Fruit fly (Drosophila melanogaster): ENCODE data around the gene Arp8.

DNA sequence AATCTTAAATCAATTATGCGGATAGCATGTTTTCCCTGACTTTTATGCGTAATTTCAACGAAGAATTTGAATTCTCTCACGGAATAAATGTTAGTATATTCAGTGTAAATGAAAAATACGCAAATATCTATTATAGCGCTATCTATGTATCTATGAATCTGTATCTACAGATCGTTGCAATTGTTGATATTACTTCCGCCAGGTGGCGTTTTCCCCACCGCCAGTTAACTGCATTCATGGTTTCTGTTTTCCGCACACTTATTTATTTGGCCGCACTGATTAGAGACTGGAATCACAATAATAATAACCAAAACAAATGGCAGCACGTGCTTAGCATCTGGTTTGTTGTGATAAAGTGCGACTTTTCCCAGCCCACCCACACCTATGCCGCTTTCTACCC lies 22.2 kb upstream of the Arp8 start:
- TF ChIP-seq Sox102F (GFP tag; optimal IDR thresholded peaks at IDR 0.05), result no peak
- no peak for TF ChIP-seq CG6854 (GFP tag; optimal IDR thresholded peaks at IDR 0.05)

Data from whole organism, prepupa.